Fruit fly (Drosophila melanogaster): ENCODE results near the gene Roc1a.

Gene Roc1a

dm6 chrX:620102-620430 lies 27.0 kb upstream of the Roc1a start, which contains the start of gene spdi (continued):
- TF ChIP-seq CG7963 (GFP tag; IDR thresholded peaks at IDR 0.05; ENCODE audit: partially characterized antibody) (no peak), p53 (GFP tag; optimal IDR thresholded peaks at IDR 0.05) (no peak), tx (GFP tag; optimal IDR thresholded peaks at IDR 0.05) (no peak), CG1024 (GFP tag; IDR thresholded peaks at IDR 0.05) (no peak), zfh1 (GFP tag; IDR thresholded peaks at IDR 0.05) (no peak), CG33557 (GFP tag; optimal IDR thresholded peaks at IDR 0.05) (no peak), CG17328 (GFP tag; IDR thresholded peaks at IDR 0.05) (no peak), abd-A (tag; optimal IDR thresholded peaks at IDR 0.05) (no peak), crc (GFP tag; optimal IDR thresholded peaks at IDR 0.05) (no peak), esg (GFP tag; conservative IDR thresholded peaks at IDR 0.05) (no peak), CG7786 (GFP tag; optimal IDR thresholded peaks at IDR 0.05) (no peak), hbn (GFP tag; IDR thresholded peaks at IDR 0.05; ENCODE audit: partially characterized antibody) (peak; percentile 49; the same call in 1 of the 2 replicates), CG8924 (tag; optimal IDR thresholded peaks at IDR 0.05) (peak; percentile 71), CG3847 (GFP tag; IDR thresholded peaks at IDR 0.05) (no peak), CG18011 (GFP tag; optimal IDR thresholded peaks at IDR 0.05) (no peak), Ets65A (GFP tag) (no peak), ranshi (GFP tag; IDR thresholded peaks at IDR 0.05) (no peak), CG13287 (GFP tag; IDR thresholded peaks at IDR 0.05; ENCODE audit: partially characterized antibody) (peak; percentile 58; the same call in 1 of the 2 replicates), CG15073 (GFP tag; optimal IDR thresholded peaks at IDR 0.05) (no peak), CG8944 (GFP tag; optimal IDR thresholded peaks at IDR 0.05) (no peak), CG17568 (GFP tag; optimal IDR thresholded peaks at IDR 0.05) (no peak), CG6654 (GFP tag; optimal IDR thresholded peaks at IDR 0.05) (no peak), CG2712 (tag; optimal IDR thresholded peaks at IDR 0.05) (no peak), NfI (GFP tag; optimal IDR thresholded peaks at IDR 0.05) (no peak), CG6683 (GFP tag; optimal IDR thresholded peaks at IDR 0.05) (no peak), kah (GFP tag; optimal IDR thresholded peaks at IDR 0.05) (no peak), trh (GFP tag; optimal IDR thresholded peaks at IDR 0.05) (no peak), CG34422 (GFP tag; IDR thresholded peaks at IDR 0.05) (no peak), CG17802 (tag; optimal IDR thresholded peaks at IDR 0.05) (no peak), PHDP (tag; optimal IDR thresholded peaks at IDR 0.05) (no peak), ken (GFP tag; IDR thresholded peaks at IDR 0.05) (no peak), jumu (GFP tag; optimal IDR thresholded peaks at IDR 0.05) (no peak), CG10147 (GFP tag; optimal IDR thresholded peaks at IDR 0.05) (no peak), CG4730 (GFP tag; IDR thresholded peaks at IDR 0.05) (no peak), CG11504 (tag; optimal IDR thresholded peaks at IDR 0.05) (peak; percentile 5), Fer2 (tag; optimal IDR thresholded peaks at IDR 0.05) (no peak), GATAe (GFP tag; conservative IDR thresholded peaks at IDR 0.05) (no peak), BtbVII (GFP tag; optimal IDR thresholded peaks at IDR 0.05) (no peak), Hr78 (GFP tag; optimal IDR thresholded peaks at IDR 0.05) (no peak), CG6254 (GFP tag; optimal IDR thresholded peaks at IDR 0.05) (no peak), CG11398 (GFP tag; optimal IDR thresholded peaks at IDR 0.05) (no peak), grn (GFP tag; optimal IDR thresholded peaks at IDR 0.05) (no peak), zen2 (GFP tag; IDR thresholded peaks at IDR 0.05; ENCODE audit: partially characterized antibody) (0 out of 3 replicates have a peak, but pooled peaks have one; percentile 35), stc (GFP tag; IDR thresholded peaks at IDR 0.05) (no peak), cato (GFP tag; optimal IDR thresholded peaks at IDR 0.05; ENCODE audit: borderline replicate concordance) (no peak), sisA (GFP tag; IDR thresholded peaks at IDR 0.05) (no peak), Hand (GFP tag; optimal IDR thresholded peaks at IDR 0.05) (no peak), CG18764 (GFP tag; optimal IDR thresholded peaks at IDR 0.05) (no peak), CG4854 (GFP tag; optimal IDR thresholded peaks at IDR 0.05) (no peak), Camta (GFP tag; optimal IDR thresholded peaks at IDR 0.05) (no peak), CTCF (GFP tag; optimal IDR thresholded peaks at IDR 0.05) (peak; percentile 8), bab2 (GFP tag; optimal IDR thresholded peaks at IDR 0.05) (no peak)
